Fruit fly (Drosophila melanogaster): ENCODE data around the gene spn-A.

DNA sequence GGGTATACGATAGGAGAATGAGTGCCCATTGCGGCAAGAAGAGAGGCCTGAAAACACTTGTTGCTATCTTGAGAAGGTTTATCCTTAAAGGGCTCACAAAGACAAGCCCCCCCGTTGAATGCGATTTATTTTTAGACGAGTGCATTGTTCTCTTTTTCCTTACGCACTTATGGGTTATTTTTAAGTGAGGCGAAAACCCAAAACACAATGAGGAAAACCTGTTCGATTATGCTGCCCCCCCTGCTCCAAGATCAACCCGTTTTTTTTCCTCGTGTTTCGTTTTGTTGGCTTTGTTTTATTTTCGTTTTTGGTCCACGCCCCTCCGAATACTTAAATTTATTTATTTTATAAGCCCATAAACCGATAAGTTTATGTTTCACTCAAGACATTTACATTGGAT lies 4.1 kb upstream of the spn-A start:
- TF ChIP-seq CG8478 (optimal IDR thresholded peaks at IDR 0.05) (no peak), CTCF (optimal IDR thresholded peaks at IDR 0.05) (no peak)
